Worm (Caenorhabditis elegans) whole organism, late embryonic: ENCODE measurements around the gene sre-13.

Experiments
- ama-1 ChIP-seq: fragments of 150-350 bp; optimal IDR thresholded peaks from 2 replicates; lab custom pipeline; 2014
- ceh-18 ChIP-seq: sonication (generic microtip); optimal IDR thresholded peaks from 2 replicates; lab custom pipeline; 2016; ENCODE audit warnings: missing genetic modification characterization, missing compliant biosample characterization
- hlh-30 ChIP-seq: sonication (generic microtip); optimal IDR thresholded peaks from 2 replicates; lab custom pipeline; 2017; ENCODE audit warnings: antibody characterized with exemption, missing genetic modification characterization, missing compliant biosample characterization; ENCODE audit not compliant: insufficient read depth
- nhr-11 ChIP-seq: fragments of 150-350 bp; optimal IDR thresholded peaks from 2 replicates; lab custom pipeline; 2014; ENCODE audit warnings: missing biosample characterization, missing genetic modification characterization
- nhr-232 ChIP-seq: sonication (generic microtip); optimal IDR thresholded peaks from 2 replicates; lab custom pipeline; 2016; ENCODE audit warnings: missing genetic modification characterization, missing compliant biosample characterization
- pqm-1 ChIP-seq: sonication (generic microtip); optimal IDR thresholded peaks from 2 replicates; lab custom pipeline; 2016; ENCODE audit warnings: missing genetic modification characterization, missing compliant biosample characterization

DNA sequence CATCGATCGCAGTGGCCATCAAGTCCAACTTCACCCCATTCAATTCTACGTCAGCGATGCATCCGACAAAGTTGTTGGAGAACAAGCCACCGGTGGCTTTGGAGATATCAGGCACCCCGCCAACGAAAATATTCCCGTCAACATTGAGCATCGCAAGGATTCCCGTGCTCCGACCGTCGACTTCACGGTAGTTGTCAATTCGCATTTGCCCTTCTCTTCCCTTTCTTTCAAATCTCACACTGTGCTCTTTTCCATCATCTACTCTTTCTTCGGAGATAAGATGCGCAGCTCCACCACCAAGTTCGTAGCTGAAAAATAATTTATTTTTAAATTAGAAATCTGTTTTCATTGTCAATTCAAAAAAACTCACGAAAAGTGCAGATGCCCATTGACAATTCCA is 10.9 kb upstream of the sre-13 start:
- TF ChIP-seq nhr-11 (tag; lab: Kevin White, UChicago) (no peak), hlh-30 (tag; lab: Kevin White, UChicago) (no peak), ceh-18 (no peak), ama-1 (lab: Kevin White, UChicago) (no peak), pqm-1 (tag; lab: Kevin White, UChicago) (no peak), nhr-232 (tag; lab: Kevin White, UChicago) (no peak)
